Fruit fly (Drosophila melanogaster): ENCODE measurements around the gene RanBP3.

The RanBP3 gene

dm6 chr3R:23752728-23753127, at the start of gene RanBP3, which contains the start of gene Rpt5 (continued):
- TF ChIP-seq CG1603 (tag; optimal IDR thresholded peaks at IDR 0.05) (no peak), ERR (GFP tag; optimal IDR thresholded peaks at IDR 0.05) (peak; percentile 77), bcd (GFP tag; optimal IDR thresholded peaks at IDR 0.05) (no peak), chn (GFP tag; optimal IDR thresholded peaks at IDR 0.05) (peak; percentile 36), HLH4C (GFP tag; IDR thresholded peaks at IDR 0.05; ENCODE audit: partially characterized antibody) (peak; percentile 81), chm (GFP tag; IDR thresholded peaks at IDR 0.05) (peak; percentile 30; the same call in 1 of the 2 replicates), Hsf (GFP tag; optimal IDR thresholded peaks at IDR 0.05) (peak; percentile 66), lmd (GFP tag; IDR thresholded peaks at IDR 0.05) (peak; percentile 8; the same call in 1 of the 2 replicates), toy (GFP tag; IDR thresholded peaks at IDR 0.05) (no peak), Hr3 (GFP tag; optimal IDR thresholded peaks at IDR 0.05) (peak; percentile 19), CG6765 (GFP tag; optimal IDR thresholded peaks at IDR 0.05) (peak; percentile 26), da (GFP tag; optimal IDR thresholded peaks at IDR 0.05) (peak; percentile 16), insv (GFP tag; optimal IDR thresholded peaks at IDR 0.05) (peak in 1 of 2 experiments; percentile 15), nau (GFP tag; optimal IDR thresholded peaks at IDR 0.05) (no peak), CG31224 (GFP tag; IDR thresholded peaks at IDR 0.05) (no peak), CG14441 (GFP tag; IDR thresholded peaks at IDR 0.05) (peak; percentile 44; the same call in 1 of the 2 replicates), CG10565 (GFP tag; optimal IDR thresholded peaks at IDR 0.05) (no peak), tna (GFP tag; IDR thresholded peaks at IDR 0.05; ENCODE audit: partially characterized antibody) (peak; percentile 74), shn (GFP tag; optimal IDR thresholded peaks at IDR 0.05) (peak; percentile 36), kay (GFP tag; optimal IDR thresholded peaks at IDR 0.05) (peak; percentile 42), CG12155 (GFP tag; optimal IDR thresholded peaks at IDR 0.05) (peak; percentile 61), yki (optimal IDR thresholded peaks at IDR 0.05) (no peak), grau (tag; optimal IDR thresholded peaks at IDR 0.05) (peak; percentile 41), lov (optimal IDR thresholded peaks at IDR 0.05) (no peak), lov (GFP tag; IDR thresholded peaks at IDR 0.05) (no peak), Fer3 (tag; optimal IDR thresholded peaks at IDR 0.05) (peak; percentile 48), Chrac-16 (GFP tag; optimal IDR thresholded peaks at IDR 0.05) (peak; percentile 34), tio (GFP tag; optimal IDR thresholded peaks at IDR 0.05) (no peak), so (GFP tag; IDR thresholded peaks at IDR 0.05) (no peak), CG8944 (GFP tag; optimal IDR thresholded peaks at IDR 0.05) (peak; percentile 26), CG9817 (tag; optimal IDR thresholded peaks at IDR 0.05) (peak; percentile 38), vfl (GFP tag; optimal IDR thresholded peaks at IDR 0.05) (peak; percentile 68), CG17612 (GFP tag; IDR thresholded peaks at IDR 0.05) (peak; percentile 51; the same call in 1 of the 2 replicates), CG11695 (GFP tag; IDR thresholded peaks at IDR 0.05) (0 out of 3 replicates have a peak, but pooled peaks have one; percentile 42), Sox100B (GFP tag; optimal IDR thresholded peaks at IDR 0.05) (no peak), HmgZ (tag; optimal IDR thresholded peaks at IDR 0.05) (peak; percentile 89), CG12391 (tag; optimal IDR thresholded peaks at IDR 0.05) (peak; percentile 33), bab2 (GFP tag; optimal IDR thresholded peaks at IDR 0.05) (peak; percentile 21), CG10366 (GFP tag; IDR thresholded peaks at IDR 0.05) (peak; percentile 29), CG10267 (tag; optimal IDR thresholded peaks at IDR 0.05) (peak; percentile 98), CG1832 (GFP tag; optimal IDR thresholded peaks at IDR 0.05) (no peak), odd (GFP tag; optimal IDR thresholded peaks at IDR 0.05) (no peak), MESR4 (GFP tag; optimal IDR thresholded peaks at IDR 0.05) (peak; percentile 89), sc (optimal IDR thresholded peaks at IDR 0.05) (no peak), sc (GFP tag; optimal IDR thresholded peaks at IDR 0.05) (no peak), nom (GFP tag; optimal IDR thresholded peaks at IDR 0.05) (peak; percentile 62), CrebB (tag; optimal IDR thresholded peaks at IDR 0.05) (peak; percentile 49), gcm2 (GFP tag; optimal IDR thresholded peaks at IDR 0.05) (peak; percentile 10), Bgb (GFP tag; IDR thresholded peaks at IDR 0.05; ENCODE audit: partially characterized antibody) (peak; percentile 90), CG32532 (GFP tag; IDR thresholded peaks at IDR 0.05) (peak; percentile 60; the same call in 1 of the 2 replicates), abd-A (tag; optimal IDR thresholded peaks at IDR 0.05) (no peak), nerfin-2 (GFP tag; IDR thresholded peaks at IDR 0.05; ENCODE audit: partially characterized antibody) (peak; percentile 75)
